Fruit fly (Drosophila melanogaster) whole organism, pupa: ENCODE measurements around the gene Vha100-4.

Experiments used
- CG10348 ChIP-seq: fragments of 200-800 bp; sonication (Bioruptor generic); IDR thresholded peaks from 2 replicates; pipeline ENCODE4 v1.3.6; 2022; ENCODE audit warnings: missing biosample characterization, missing genetic modification characterization
- CG12605 ChIP-seq: fragments of 200-800 bp; sonication (Bioruptor generic); IDR thresholded peaks from 2 replicates; pipeline ENCODE4 v1.3.6; 2022; ENCODE audit warnings: missing biosample characterization, missing genetic modification characterization
- CG13204 ChIP-seq: fragments of 200-800 bp; sonication (Bioruptor generic); optimal IDR thresholded peaks from 2 replicates; lab custom pipeline; 2018; ENCODE audit warnings: missing biosample characterization, mild to moderate bottlenecking, missing genetic modification characterization, moderate library complexity
- CG14655 ChIP-seq: fragments of 200-800 bp; sonication (Bioruptor generic); optimal IDR thresholded peaks from 3 replicates; lab custom pipeline; 2017; ENCODE audit warnings: mild to moderate bottlenecking, missing biosample characterization, missing genetic modification reagents, missing genetic modification characterization
- CG15710 ChIP-seq: fragments of 200-800 bp; sonication (Bioruptor generic); optimal IDR thresholded peaks from 2 replicates; lab custom pipeline; 2018; ENCODE audit warnings: missing biosample characterization, mild to moderate bottlenecking, missing genetic modification characterization, moderate library complexity
- CG17806 ChIP-seq: fragments of 200-800 bp; sonication (Bioruptor generic); optimal IDR thresholded peaks from 2 replicates; lab custom pipeline; 2018; ENCODE audit warnings: missing biosample characterization, mild to moderate bottlenecking, missing genetic modification characterization, moderate library complexity
- CG32121 ChIP-seq: fragments of 200-800 bp; sonication (Bioruptor generic); IDR thresholded peaks from 2 replicates; pipeline ENCODE4 v1.3.6; 2022; ENCODE audit warnings: missing biosample characterization, missing genetic modification characterization
- CG34367 ChIP-seq: fragments of 200-800 bp; sonication (Bioruptor generic); optimal IDR thresholded peaks from 2 replicates; lab custom pipeline; 2018; ENCODE audit warnings: missing biosample characterization, mild to moderate bottlenecking, missing genetic modification characterization
- CG4496 ChIP-seq: fragments of 200-800 bp; sonication (Bioruptor generic); IDR thresholded peaks from 3 replicates; pipeline ENCODE4 v1.3.6; 2022; ENCODE audit warnings: missing biosample characterization, missing genetic modification characterization
- CG8159 ChIP-seq: fragments of 200-800 bp; sonication (Bioruptor generic); optimal IDR thresholded peaks from 3 replicates; lab custom pipeline; 2018; ENCODE audit warnings: missing biosample characterization, mild to moderate bottlenecking, missing genetic modification characterization, moderate library complexity
- CG8301 ChIP-seq: fragments of 200-800 bp; sonication (Bioruptor generic); optimal IDR thresholded peaks from 2 replicates; lab custom pipeline; 2018; ENCODE audit warnings: missing biosample characterization, mild to moderate bottlenecking, missing genetic modification characterization
- CG9948 ChIP-seq: fragments of 200-800 bp; sonication (Bioruptor generic); optimal IDR thresholded peaks from 2 replicates; lab custom pipeline; 2018; ENCODE audit warnings: missing biosample characterization, mild to moderate bottlenecking, missing genetic modification characterization, moderate library complexity
- D1 ChIP-seq: fragments of 200-800 bp; sonication (Bioruptor generic); optimal IDR thresholded peaks from 2 replicates; lab custom pipeline; 2018; ENCODE audit warnings: missing biosample characterization, mild to moderate bottlenecking, missing genetic modification characterization, moderate library complexity
- EcR ChIP-seq: fragments of 200-800 bp; sonication (Bioruptor generic); optimal IDR thresholded peaks from 3 replicates; lab custom pipeline; 2019; ENCODE audit warnings: missing biosample characterization, missing genetic modification characterization, mild to moderate bottlenecking, moderate library complexity, missing genetic modification reagents
- Ets98B ChIP-seq: fragments of 200-800 bp; sonication (Bioruptor generic); IDR thresholded peaks from 2 replicates; pipeline ENCODE4 v1.3.6; 2022; ENCODE audit warnings: missing biosample characterization, missing genetic modification characterization
- Pif1A ChIP-seq: fragments of 200-800 bp; sonication (Bioruptor generic); optimal IDR thresholded peaks from 3 replicates; lab custom pipeline; 2016; ENCODE audit warnings: missing biosample characterization, missing genetic modification characterization
- Pif1B ChIP-seq: fragments of 200-800 bp; sonication (Bioruptor generic); optimal IDR thresholded peaks from 3 replicates; lab custom pipeline; 2016; ENCODE audit warnings: missing biosample characterization, missing genetic modification characterization
- Snoo ChIP-seq: fragments of 200-800 bp; sonication (Bioruptor generic); optimal IDR thresholded peaks from 3 replicates; lab custom pipeline; 2017; ENCODE audit warnings: missing biosample characterization, mild to moderate bottlenecking, missing genetic modification characterization, inconsistent platforms
- fd96Ca ChIP-seq: fragments of 200-800 bp; sonication (Bioruptor generic); IDR thresholded peaks from 3 replicates; pipeline ENCODE4 v1.3.6; 2022; ENCODE audit warnings: missing biosample characterization, missing genetic modification characterization
- gl ChIP-seq: fragments of 200-800 bp; sonication (Bioruptor generic); optimal IDR thresholded peaks from 2 replicates; lab custom pipeline; 2018; ENCODE audit warnings: missing biosample characterization, mild to moderate bottlenecking, missing genetic modification characterization
- rn ChIP-seq: fragments of 200-800 bp; sonication (Bioruptor generic); IDR thresholded peaks from 2 replicates; pipeline ENCODE4 v1.3.6; 2022; ENCODE audit warnings: missing biosample characterization, missing genetic modification characterization

Gene Vha100-4

DNA sequence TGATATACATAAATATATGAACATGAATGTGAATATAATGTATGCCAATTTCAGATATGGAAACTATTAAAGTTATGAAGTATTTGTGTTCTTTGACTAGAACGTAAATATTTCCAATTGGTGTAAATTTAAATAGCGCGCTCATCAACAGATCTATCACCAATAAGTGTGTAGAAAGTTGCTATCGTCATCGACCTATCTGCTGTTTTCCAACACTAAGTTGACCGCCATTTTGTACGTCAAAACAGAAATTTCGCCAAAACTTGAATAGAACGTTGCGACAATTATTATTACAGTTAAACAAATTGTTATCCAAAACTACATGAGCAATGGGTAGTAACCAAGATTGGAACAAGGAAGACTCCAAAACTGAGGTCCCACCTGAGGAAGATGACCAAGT lies 4.0 kb downstream of the Vha100-4 start, which contains the start of gene cona:
TSS of gene cona (plus strand) at position 236 of the 400 bp plus-strand sequence.
- TF ChIP-seq fd96Ca (GFP tag; lab: Robert Waterston, UW), result no peak
- no peak for TF ChIP-seq CG8301 (tag; lab: Kevin White, UChicago)
- no peak for TF ChIP-seq Snoo (tag; lab: Kevin White, UChicago)
- TF ChIP-seq CG13204 (GFP tag; lab: Kevin White, UChicago), result no peak
- no peak for TF ChIP-seq Pif1B (GFP tag; lab: Kevin White, UChicago)
- no peak for TF ChIP-seq EcR
- TF ChIP-seq CG14655 (GFP tag; lab: Kevin White, UChicago), result no peak
- no peak for TF ChIP-seq D1 (tag; lab: Kevin White, UChicago)
- no peak for TF ChIP-seq CG9948
- TF ChIP-seq Pif1A, result no peak
- no peak for TF ChIP-seq CG15710
- no peak for TF ChIP-seq CG4496 (GFP tag; lab: Robert Waterston, UW)
- no peak for TF ChIP-seq CG10348
- TF ChIP-seq, all 21 proteins: peak for 0

DNA sequence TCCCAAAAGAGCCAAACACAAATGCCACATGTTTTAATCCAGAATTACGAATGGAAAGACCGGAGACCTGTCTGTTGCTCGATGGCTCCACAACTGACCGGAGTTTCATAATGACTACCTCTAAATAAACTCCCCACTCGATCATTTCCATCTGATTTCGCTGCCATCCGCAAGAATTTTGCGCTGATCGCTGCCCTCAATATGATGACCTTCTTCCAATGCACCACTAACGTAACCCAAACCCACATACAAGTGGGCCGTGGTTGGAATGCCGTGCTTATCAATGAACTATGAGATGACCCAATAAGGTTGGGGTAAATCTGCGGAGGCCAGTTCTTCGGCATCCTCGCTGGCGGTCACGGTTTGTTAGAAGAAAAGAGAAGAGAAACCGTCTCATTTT lies 4.6 kb downstream of the Vha100-4 start, which contains the start of gene CG14309:
TSS of gene CG14309 (minus strand) at position 101 of the 400 bp plus-strand sequence.
- TF ChIP-seq CG34367 (tag; lab: Kevin White, UChicago), result no peak
- TF ChIP-seq Pif1B (GFP tag; lab: Kevin White, UChicago), result no peak

DNA sequence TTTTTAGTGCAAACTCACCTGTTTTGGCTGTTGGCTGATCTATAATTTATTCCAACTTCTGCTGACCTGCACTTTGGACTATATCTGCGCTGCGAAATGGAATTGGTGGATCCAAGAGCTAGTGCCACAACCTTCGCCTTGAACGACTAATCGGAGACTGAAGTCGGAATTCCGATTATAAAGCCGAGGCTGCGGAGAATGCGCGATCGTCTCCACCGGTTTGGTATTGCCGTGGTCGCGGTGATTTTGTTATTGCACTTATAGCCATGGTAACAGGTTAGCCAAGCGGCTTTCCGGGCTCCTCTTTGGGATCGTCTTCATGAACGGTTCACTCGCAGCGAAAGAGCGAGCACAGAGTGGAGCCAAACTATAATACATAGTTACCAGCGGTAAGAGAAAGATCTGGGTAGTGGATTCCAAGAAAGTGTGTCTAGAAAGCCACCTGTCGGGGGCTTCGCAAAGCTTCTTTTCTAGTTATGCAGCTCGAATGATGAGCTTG lies 8.5 kb downstream of the Vha100-4 start, which contains the start of gene CG7675:
TSS of gene CG7675 (minus strand) at position 165 of the 499 bp plus-strand sequence.
- TF ChIP-seq D1 (tag; lab: Kevin White, UChicago), result no peak
- peak; percentile 43 for TF ChIP-seq CG34367 (tag; lab: Kevin White, UChicago)
- no peak for TF ChIP-seq CG10348
- no peak for TF ChIP-seq CG32121
- TF ChIP-seq Ets98B (GFP tag; lab: Robert Waterston, UW), result peak; percentile 44; the same call in 1 of the 2 replicates
- peak; percentile 21 for TF ChIP-seq Snoo (tag; lab: Kevin White, UChicago)
- no peak for TF ChIP-seq CG14655 (GFP tag; lab: Kevin White, UChicago)
- peak; percentile 63 for TF ChIP-seq Pif1B (GFP tag; lab: Kevin White, UChicago)
- TF ChIP-seq CG4496 (GFP tag; lab: Robert Waterston, UW), result no peak
- TF ChIP-seq EcR, result peak; percentile 85
- TF ChIP-seq CG8301 (tag; lab: Kevin White, UChicago), result no peak
- peak; percentile 66 for TF ChIP-seq CG13204 (GFP tag; lab: Kevin White, UChicago)
- TF ChIP-seq gl (tag; lab: Kevin White, UChicago), result peak; percentile 94
- TF ChIP-seq CG9948, result no peak
- TF ChIP-seq Pif1A, result peak; percentile 61
- TF ChIP-seq CG8159, result peak; percentile 36
- TF ChIP-seq CG12605 (GFP tag; lab: Robert Waterston, UW), result peak; percentile 18; the same call in 1 of the 2 replicates
- TF ChIP-seq CG15710, result peak; percentile 36
- TF ChIP-seq rn (GFP tag; lab: Robert Waterston, UW), result no peak
- peak; percentile 24 for TF ChIP-seq CG17806
- 0 out of 3 replicates have a peak, but pooled peaks have one; percentile 18 for TF ChIP-seq fd96Ca (GFP tag; lab: Robert Waterston, UW)

DNA sequence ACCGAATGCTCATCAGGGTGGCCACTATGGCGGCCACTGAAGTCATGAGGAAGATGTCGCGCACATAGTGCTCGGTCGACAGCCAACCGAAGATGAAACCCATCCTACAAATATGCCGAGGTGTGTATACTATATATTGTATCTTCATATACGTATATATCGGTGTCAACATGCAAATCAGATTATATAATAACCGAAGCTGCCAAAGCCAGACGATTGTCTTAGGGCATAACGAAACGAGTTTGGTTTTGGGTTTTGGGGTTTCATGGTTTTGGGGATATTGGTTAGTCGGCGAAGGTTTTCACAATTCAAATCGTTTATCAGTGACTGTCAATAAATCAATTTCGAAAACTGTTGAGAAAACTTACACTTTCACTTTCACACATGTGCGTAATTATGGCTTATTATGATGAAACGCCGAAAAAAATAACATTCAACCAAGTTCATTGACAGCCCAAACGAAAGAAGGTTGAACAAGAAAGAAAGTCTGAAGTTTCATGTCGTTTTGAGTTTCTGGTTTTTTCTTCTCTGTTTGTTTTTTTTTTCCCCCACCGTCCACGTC lies 9.3 kb downstream of the Vha100-4 start:
- TF ChIP-seq CG10348 (no peak), Snoo (tag; lab: Kevin White, UChicago) (no peak), CG4496 (GFP tag; lab: Robert Waterston, UW) (no peak)
- TF ChIP-seq, all 21 proteins: peak for 0

DNA sequence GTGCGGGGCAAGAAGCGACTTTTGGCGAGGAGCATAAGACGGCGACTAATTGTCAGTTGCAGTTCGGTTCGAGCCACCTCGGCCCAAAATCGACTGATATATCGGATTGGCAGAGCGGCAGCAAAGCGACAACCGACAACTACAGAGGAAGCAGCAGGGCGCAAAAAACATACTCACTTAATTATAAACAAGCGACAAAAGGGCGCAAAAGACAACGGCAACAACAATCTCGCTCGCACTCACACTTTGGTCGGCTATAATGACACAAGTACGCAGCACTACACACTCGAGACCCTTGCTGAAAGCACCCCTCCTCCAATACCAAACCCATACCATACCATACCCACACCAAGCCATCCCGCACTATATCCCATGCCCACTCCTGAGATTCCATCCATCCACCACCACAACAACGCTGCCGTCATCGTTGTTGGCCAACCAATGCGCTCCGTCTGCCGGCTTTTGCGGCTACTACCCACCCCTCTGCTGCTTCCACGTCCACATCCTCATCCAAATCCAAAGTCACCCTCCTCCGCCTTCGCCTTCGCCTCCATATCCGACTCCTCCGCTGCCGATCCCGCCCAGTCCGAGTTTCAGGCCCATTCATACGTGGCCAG lies 16.8 kb downstream of the Vha100-4 start, which contains the start of gene gl:
TSS of gene gl (minus strand) at position 51 of the 617 bp plus-strand sequence.
- TF ChIP-seq gl (tag; lab: Kevin White, UChicago) (peak; percentile 2), CG4496 (GFP tag; lab: Robert Waterston, UW) (no peak)
- TF ChIP-seq, all 21 proteins: peak for 1

DNA sequence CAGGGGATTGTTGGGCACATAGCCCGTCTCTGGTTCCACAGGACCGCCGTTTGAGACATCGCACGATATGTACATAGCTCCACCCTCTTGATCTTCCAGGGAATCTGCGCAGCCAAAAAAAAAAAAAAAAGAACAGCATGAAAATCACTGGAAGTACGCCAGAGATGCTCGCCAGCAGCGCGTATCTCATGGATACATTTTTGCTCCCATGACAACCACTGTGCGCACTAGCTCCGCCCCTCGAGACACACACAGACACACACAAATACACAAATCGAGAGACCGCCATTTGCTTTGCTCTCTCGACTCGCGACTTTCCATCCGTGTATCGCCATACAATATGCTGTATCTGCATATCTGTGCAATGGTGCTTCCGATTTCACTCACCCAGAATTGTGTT lies 18.3 kb downstream of the Vha100-4 start:
- TF ChIP-seq Snoo (tag; lab: Kevin White, UChicago), result no peak
- TF ChIP-seq CG4496 (GFP tag; lab: Robert Waterston, UW), result peak; percentile 62; the same call in 2 of the 3 replicates
- peak; percentile 68 for TF ChIP-seq gl (tag; lab: Kevin White, UChicago)
- TF ChIP-seq CG32121, result peak; percentile 66
- no peak for TF ChIP-seq CG10348
- peak; percentile 36 for TF ChIP-seq Pif1A
- no peak for TF ChIP-seq CG14655 (GFP tag; lab: Kevin White, UChicago)
- no peak for TF ChIP-seq CG15710
- TF ChIP-seq fd96Ca (GFP tag; lab: Robert Waterston, UW), result peak; percentile 64; the same call in 2 of the 3 replicates
- peak; percentile 5 for TF ChIP-seq CG34367 (tag; lab: Kevin White, UChicago)
- TF ChIP-seq Ets98B (GFP tag; lab: Robert Waterston, UW), result peak; percentile 49
- no peak for TF ChIP-seq CG8159
- TF ChIP-seq CG17806, result no peak
- peak; percentile 80 for TF ChIP-seq CG12605 (GFP tag; lab: Robert Waterston, UW)
